Fruit fly (Drosophila melanogaster) whole organism, prepupa: ENCODE data around the gene BtbVII.

ENCODE experiments used
- Blimp-1 ChIP-seq: fragments of 200-800 bp; sonication (Bioruptor generic); optimal IDR thresholded peaks from 3 replicates; lab custom pipeline; 2017; ENCODE audit warnings: missing biosample characterization, missing genetic modification characterization, mild to moderate bottlenecking, moderate library complexity, missing genetic modification reagents
- CG10669 ChIP-seq: fragments of 200-800 bp; sonication (Bioruptor generic); optimal IDR thresholded peaks from 3 replicates; lab custom pipeline; 2018; ENCODE audit warnings: missing biosample characterization, mild to moderate bottlenecking, missing genetic modification characterization, moderate library complexity
- CG34406 ChIP-seq: fragments of 200-800 bp; sonication (Bioruptor generic); optimal IDR thresholded peaks from 3 replicates; lab custom pipeline; 2016; ENCODE audit warnings: missing biosample characterization, missing genetic modification characterization
- CG6808 ChIP-seq: fragments of 200-800 bp; sonication (Bioruptor generic); optimal IDR thresholded peaks from 3 replicates; lab custom pipeline; 2017; ENCODE audit warnings: missing biosample characterization, missing genetic modification characterization, mild to moderate bottlenecking, moderate library complexity, missing genetic modification reagents
- CG6854 ChIP-seq: fragments of 200-800 bp; sonication (Bioruptor generic); optimal IDR thresholded peaks from 2 replicates; lab custom pipeline; 2017; ENCODE audit warnings: missing biosample characterization, mild to moderate bottlenecking, missing genetic modification characterization
- cyc ChIP-seq: fragments of 200-800 bp; sonication (Bioruptor generic); optimal IDR thresholded peaks from 3 replicates; lab custom pipeline; 2016; ENCODE audit warnings: missing biosample characterization, missing genetic modification characterization
- topi ChIP-seq: fragments of 200-800 bp; sonication (Bioruptor generic); optimal IDR thresholded peaks from 3 replicates; lab custom pipeline; 2016; ENCODE audit warnings: missing biosample characterization, missing genetic modification characterization

DNA sequence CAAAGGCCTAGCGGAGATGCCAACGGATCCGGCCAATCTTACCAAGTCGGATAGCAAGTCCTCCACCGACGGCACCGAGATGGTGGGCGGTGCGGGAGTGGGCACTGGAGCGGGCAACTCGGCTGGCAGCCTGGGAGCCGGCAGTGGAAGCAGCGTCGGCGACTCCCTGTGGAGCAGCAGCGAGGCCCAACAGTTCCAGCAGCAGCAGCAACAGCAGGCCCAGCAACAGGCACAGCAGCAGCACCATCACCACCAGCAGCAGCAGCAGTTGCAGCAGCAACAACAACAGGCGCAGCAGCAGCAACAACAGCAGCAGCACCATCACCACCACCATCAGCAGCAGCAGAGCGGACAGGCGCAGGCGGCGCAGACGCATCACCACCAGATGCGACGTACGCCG, 1.9 kb downstream of the BtbVII start:
- TF ChIP-seq cyc (GFP tag; lab: Kevin White, UChicago) (no peak), CG10669 (GFP tag; lab: Kevin White, UChicago) (no peak), Blimp-1 (GFP tag; lab: Kevin White, UChicago) (no peak), CG34406 (no peak), CG6854 (no peak), topi (GFP tag; lab: Kevin White, UChicago) (no peak), CG6808 (GFP tag; lab: Kevin White, UChicago) (no peak)
